Fruit fly (Drosophila melanogaster) whole organism, embryonic: ENCODE measurements around the gene CG16790.

Source experiments
- B-H1 ChIP-seq: fragments of 200-800 bp; sonication (Bioruptor generic); IDR thresholded peaks from 3 replicates; pipeline ENCODE4 v1.3.6; 2022; ENCODE audit warnings: missing biosample characterization, missing genetic modification characterization
- BEAF-32 ChIP-seq: fragments of 200-800 bp; sonication (Bioruptor generic); optimal IDR thresholded peaks from 3 replicates; lab custom pipeline; 2017; ENCODE audit warnings: missing biosample characterization, missing genetic modification characterization, mild to moderate bottlenecking, moderate library complexity, missing genetic modification reagents
- Blimp-1 ChIP-seq: fragments of 200-800 bp; sonication (Bioruptor generic); optimal IDR thresholded peaks from 3 replicates; lab custom pipeline; 2018; ENCODE audit warnings: missing biosample characterization, missing genetic modification characterization, mild to moderate bottlenecking, moderate library complexity, missing genetic modification reagents
- CG11085 ChIP-seq: fragments of 200-800 bp; sonication (Bioruptor generic); IDR thresholded peaks from 2 replicates; pipeline ENCODE4 v1.3.6; 2022; ENCODE audit warnings: missing biosample characterization, missing genetic modification characterization
- CG11093 ChIP-seq: fragments of 200-800 bp; sonication (Bioruptor generic); IDR thresholded peaks from 3 replicates; pipeline ENCODE4 v1.3.6; 2022; ENCODE audit warnings: missing biosample characterization, missing genetic modification characterization
- CG13287 ChIP-seq: fragments of 200-800 bp; sonication (Bioruptor generic); IDR thresholded peaks from 2 replicates; pipeline ENCODE4 v1.3.6; 2022; ENCODE audit warnings: missing biosample characterization, missing genetic modification characterization; ENCODE audit not compliant: partially characterized antibody
- CG14014 ChIP-seq: fragments of 200-800 bp; sonication (Bioruptor generic); IDR thresholded peaks from 2 replicates; pipeline ENCODE4 v1.3.6; 2022; ENCODE audit warnings: missing biosample characterization, missing genetic modification characterization
- CG14050 ChIP-seq: fragments of 200-800 bp; sonication (Bioruptor generic); IDR thresholded peaks from 3 replicates; pipeline ENCODE4 v1.3.6; 2022; ENCODE audit warnings: missing biosample characterization, missing genetic modification characterization
- CG14441 ChIP-seq: fragments of 200-800 bp; sonication (Bioruptor generic); IDR thresholded peaks from 2 replicates; pipeline ENCODE4 v1.3.6; 2022; ENCODE audit warnings: missing biosample characterization, missing genetic modification characterization
- CG1647 ChIP-seq: fragments of 200-800 bp; sonication (Bioruptor generic); optimal IDR thresholded peaks from 3 replicates; lab custom pipeline; 2016; ENCODE audit warnings: missing biosample characterization, missing genetic modification characterization
- CG17361 ChIP-seq: fragments of 200-800 bp; sonication (Bioruptor generic); IDR thresholded peaks from 3 replicates; pipeline ENCODE4 v1.3.6; 2022; ENCODE audit warnings: missing biosample characterization, missing genetic modification characterization
- CG17802 ChIP-seq: fragments of 200-800 bp; sonication (Bioruptor generic); optimal IDR thresholded peaks from 2 replicates; lab custom pipeline; 2018; ENCODE audit warnings: missing biosample characterization, mild to moderate bottlenecking, missing genetic modification characterization, moderate library complexity
- CG1832 ChIP-seq: fragments of 200-800 bp; sonication (Bioruptor generic); optimal IDR thresholded peaks from 2 replicates; lab custom pipeline; 2017; ENCODE audit warnings: missing biosample characterization, mild to moderate bottlenecking, missing genetic modification characterization, inconsistent platforms
- CG2199 ChIP-seq: fragments of 200-800 bp; sonication (Bioruptor generic); IDR thresholded peaks from 3 replicates; pipeline ENCODE4 v1.3.6; 2022; ENCODE audit warnings: missing biosample characterization, missing genetic modification characterization
- CG2202 ChIP-seq: fragments of 200-800 bp; sonication (Bioruptor generic); optimal IDR thresholded peaks from 2 replicates; lab custom pipeline; 2018; ENCODE audit warnings: missing biosample characterization, mild to moderate bottlenecking, missing genetic modification characterization
- CG30403 ChIP-seq: fragments of 200-800 bp; sonication (Bioruptor generic); optimal IDR thresholded peaks from 3 replicates; lab custom pipeline; 2016; ENCODE audit warnings: missing biosample characterization, missing genetic modification characterization
- CG31224 ChIP-seq: fragments of 200-800 bp; sonication (Bioruptor generic); IDR thresholded peaks from 2 replicates; pipeline ENCODE4 v1.3.6; 2022; ENCODE audit warnings: missing biosample characterization, missing genetic modification characterization
- CG32772 ChIP-seq: fragments of 200-800 bp; sonication (Bioruptor generic); IDR thresholded peaks from 2 replicates; pipeline ENCODE4 v1.3.6; 2022; ENCODE audit warnings: missing biosample characterization, missing genetic modification characterization
- CG3838 ChIP-seq: fragments of 200-800 bp; sonication (Bioruptor generic); optimal IDR thresholded peaks from 3 replicates; lab custom pipeline; 2016; ENCODE audit warnings: missing biosample characterization, missing genetic modification characterization
- CG42726 ChIP-seq: fragments of 200-800 bp; sonication (Bioruptor generic); IDR thresholded peaks from 2 replicates; pipeline ENCODE4 v1.3.6; 2022; ENCODE audit warnings: missing biosample characterization, missing genetic modification characterization; ENCODE audit not compliant: partially characterized antibody
- CG4404 ChIP-seq: fragments of 200-800 bp; sonication (Bioruptor generic); IDR thresholded peaks from 2 replicates; pipeline ENCODE4 v1.3.6; 2022; ENCODE audit warnings: missing biosample characterization, missing genetic modification characterization
- CG4424 ChIP-seq: fragments of 200-800 bp; sonication (Bioruptor generic); optimal IDR thresholded peaks from 3 replicates; lab custom pipeline; 2016; ENCODE audit warnings: missing biosample characterization, missing genetic modification characterization
- CG7556 ChIP-seq: fragments of 200-800 bp; sonication (Bioruptor generic); optimal IDR thresholded peaks from 2 replicates; lab custom pipeline; 2017; ENCODE audit warnings: missing biosample characterization, mild to moderate bottlenecking, missing genetic modification characterization
- CG8359 ChIP-seq: fragments of 200-800 bp; sonication (Bioruptor generic); optimal IDR thresholded peaks from 2 replicates; lab custom pipeline; 2017; ENCODE audit warnings: missing biosample characterization, mild to moderate bottlenecking, missing genetic modification characterization, borderline replicate concordance
- CG9876 ChIP-seq: fragments of 200-800 bp; sonication (Bioruptor generic); optimal IDR thresholded peaks from 2 replicates; lab custom pipeline; 2016; ENCODE audit warnings: missing biosample characterization, missing genetic modification characterization
- Deaf1 ChIP-seq: fragments of 200-800 bp; optimal IDR thresholded peaks from 3 replicates; lab custom pipeline; 2019; ENCODE audit warnings: missing biosample characterization, mild to moderate bottlenecking, missing genetic modification characterization, moderate library complexity
- Myb ChIP-seq: fragments of 200-800 bp; sonication (Bioruptor generic); optimal IDR thresholded peaks from 2 replicates; lab custom pipeline; 2016; ENCODE audit warnings: missing biosample characterization, missing genetic modification characterization
- Oli ChIP-seq: fragments of 200-800 bp; sonication (Bioruptor generic); optimal IDR thresholded peaks from 2 replicates; lab custom pipeline; 2018; ENCODE audit warnings: missing biosample characterization, mild to moderate bottlenecking, missing genetic modification characterization, moderate library complexity
- Optix ChIP-seq: fragments of 200-800 bp; sonication (Bioruptor generic); IDR thresholded peaks from 3 replicates; pipeline ENCODE4 v1.3.6; 2022; ENCODE audit warnings: missing biosample characterization, missing genetic modification characterization
- Sox100B ChIP-seq: fragments of 200-800 bp; sonication (Bioruptor generic); optimal IDR thresholded peaks from 3 replicates; lab custom pipeline; 2018; ENCODE audit warnings: missing biosample characterization, mild to moderate bottlenecking, missing genetic modification characterization
- bab2 ChIP-seq: fragments of 200-800 bp; sonication (Bioruptor generic); optimal IDR thresholded peaks from 2 replicates; lab custom pipeline; 2016; ENCODE audit warnings: missing biosample characterization, missing genetic modification characterization
- bsh ChIP-seq, 2 experiments: fragments of 200-800 bp; sonication (Bioruptor generic); optimal IDR thresholded peaks; 2 replicates each; lab custom pipeline; 2017 to 2018; ENCODE audit warnings: mild to moderate bottlenecking in 2 of 2, missing biosample characterization in 2 of 2, missing genetic modification characterization in 2 of 2, moderate library complexity in 1 of 2
- crc ChIP-seq: fragments of 200-800 bp; sonication (Bioruptor generic); optimal IDR thresholded peaks from 2 replicates; lab custom pipeline; 2016; ENCODE audit warnings: missing biosample characterization, missing genetic modification characterization
- dmrt11E ChIP-seq: fragments of 200-800 bp; sonication (Bioruptor generic); optimal IDR thresholded peaks from 3 replicates; lab custom pipeline; 2018; ENCODE audit warnings: missing biosample characterization, mild to moderate bottlenecking, missing genetic modification characterization, moderate library complexity
- dpn ChIP-seq, 2 experiments: fragments of 200-800 bp; sonication (Bioruptor generic); optimal IDR thresholded peaks; 3 replicates each; lab custom pipeline; 2016; ENCODE audit warnings: missing biosample characterization in 2 of 2, missing genetic modification characterization in 2 of 2
- dysf ChIP-seq: fragments of 200-800 bp; sonication (Bioruptor generic); IDR thresholded peaks from 3 replicates; pipeline ENCODE4 v1.3.6; 2022; ENCODE audit warnings: missing biosample characterization, missing genetic modification characterization
- gce ChIP-seq: fragments of 200-800 bp; sonication (Bioruptor generic); IDR thresholded peaks from 3 replicates; pipeline ENCODE4 v1.3.6; 2022; ENCODE audit warnings: missing biosample characterization, missing genetic modification characterization
- gfzf ChIP-seq: fragments of 200-800 bp; sonication (Bioruptor generic); optimal IDR thresholded peaks from 2 replicates; lab custom pipeline; 2016; ENCODE audit warnings: missing biosample characterization, mild to moderate bottlenecking, missing genetic modification characterization, moderate library complexity
- gt ChIP-seq: fragments of 200-800 bp; sonication (Bioruptor generic); IDR thresholded peaks from 2 replicates; pipeline ENCODE4 v1.3.6; 2022; ENCODE audit warnings: missing biosample characterization, missing genetic modification characterization
- klu ChIP-seq: fragments of 200-800 bp; sonication (Bioruptor generic); IDR thresholded peaks from 2 replicates; pipeline ENCODE4 v1.3.6; 2022; ENCODE audit warnings: missing biosample characterization, missing genetic modification characterization
- lbe ChIP-seq: fragments of 200-800 bp; sonication (Bioruptor generic); optimal IDR thresholded peaks from 2 replicates; lab custom pipeline; 2016; ENCODE audit warnings: missing biosample characterization, mild to moderate bottlenecking, missing genetic modification characterization
- nmo ChIP-seq: fragments of 200-800 bp; sonication (Bioruptor generic); optimal IDR thresholded peaks from 2 replicates; lab custom pipeline; 2018; ENCODE audit warnings: missing biosample characterization, mild to moderate bottlenecking, missing genetic modification characterization, moderate library complexity
- odd ChIP-seq: fragments of 200-800 bp; sonication (Bioruptor generic); optimal IDR thresholded peaks from 2 replicates; lab custom pipeline; 2017; ENCODE audit warnings: missing biosample characterization, mild to moderate bottlenecking, missing genetic modification characterization
- org-1 ChIP-seq: fragments of 200-800 bp; sonication (Bioruptor generic); optimal IDR thresholded peaks from 2 replicates; lab custom pipeline; 2017; ENCODE audit warnings: missing biosample characterization, missing genetic modification characterization
- repo ChIP-seq: fragments of 200-800 bp; sonication (Bioruptor generic); optimal IDR thresholded peaks from 2 replicates; lab custom pipeline; 2016; ENCODE audit warnings: missing biosample characterization, missing genetic modification characterization
- sr ChIP-seq: fragments of 200-800 bp; sonication (Bioruptor generic); IDR thresholded peaks from 3 replicates; pipeline ENCODE4 v1.3.6; 2022; ENCODE audit warnings: missing biosample characterization, missing genetic modification characterization
- ssp ChIP-seq: fragments of 200-800 bp; sonication (Bioruptor generic); IDR thresholded peaks from 2 replicates; pipeline ENCODE4 v1.3.6; 2022; ENCODE audit warnings: missing biosample characterization, missing genetic modification characterization
- unpg ChIP-seq: fragments of 200-800 bp; sonication (Bioruptor generic); optimal IDR thresholded peaks from 3 replicates; lab custom pipeline; 2018; ENCODE audit warnings: missing biosample characterization, mild to moderate bottlenecking, missing genetic modification characterization, moderate library complexity

Gene CG16790

dm6 chr3R:9590952-9591532 is 21.0 kb upstream of the CG16790 start, which contains the start of the genes bocks and CG8312 (continued):
- TF ChIP-seq CG8359 (no peak), org-1 (GFP tag; lab: Kevin White, UChicago) (no peak), gce (GFP tag; lab: Robert Waterston, UW) (no peak), CG30403 (GFP tag; lab: Kevin White, UChicago) (peak; percentile 65), lbe (GFP tag; lab: Kevin White, UChicago) (peak; percentile 33), Oli (tag; lab: Kevin White, UChicago) (no peak)

- TF ChIP-seq CG1832 (GFP tag; lab: Kevin White, UChicago) (no peak), CG13287 (GFP tag; lab: Robert Waterston, UW) (peak; percentile 97), unpg (GFP tag; lab: Kevin White, UChicago) (peak; percentile 14), CG17802 (tag; lab: Kevin White, UChicago) (peak; percentile 76), gfzf (peak; percentile 41), CG32772 (GFP tag; lab: Robert Waterston, UW) (0 out of 2 replicates have a peak, but pooled peaks have one; percentile 13), CG11085 (GFP tag; lab: Robert Waterston, UW) (no peak), repo (GFP tag; lab: Kevin White, UChicago) (peak; percentile 35), CG31224 (GFP tag; lab: Robert Waterston, UW) (no peak), CG3838 (GFP tag; lab: Kevin White, UChicago) (peak; percentile 52), BEAF-32 (peak; percentile 99), CG4404 (peak; percentile 50; the same call in 1 of the 2 replicates), dysf (peak; percentile 54; the same call in 2 of the 3 replicates), Blimp-1 (GFP tag; lab: Kevin White, UChicago) (peak; percentile 49), CG42726 (peak; percentile 96), CG14050 (no peak), Optix (GFP tag; lab: Robert Waterston, UW) (peak; percentile 65; the same call in 2 of the 3 replicates), Myb (GFP tag; lab: Kevin White, UChicago) (peak; percentile 94), ssp (GFP tag; lab: Robert Waterston, UW) (peak; percentile 76), crc (GFP tag; lab: Kevin White, UChicago) (peak; percentile 54), odd (GFP tag; lab: Kevin White, UChicago) (no peak), CG7556 (GFP tag; lab: Kevin White, UChicago) (peak; percentile 2), CG4424 (GFP tag; lab: Kevin White, UChicago) (peak; percentile 51), gt (GFP tag; lab: Robert Waterston, UW) (no peak), Deaf1 (tag; lab: Kevin White, UChicago) (no peak), CG9876 (GFP tag; lab: Kevin White, UChicago) (peak; percentile 57), dpn (GFP tag; optimal IDR thresholded peaks at IDR 0.05; lab: Kevin White, UChicago) (peak; percentile 75 to 79), CG17361 (GFP tag; lab: Robert Waterston, UW) (peak; percentile 75), nmo (GFP tag; lab: Kevin White, UChicago) (peak; percentile 78), CG1647 (GFP tag; lab: Kevin White, UChicago) (peak; percentile 57), bsh (GFP tag; optimal IDR thresholded peaks at IDR 0.05; lab: Kevin White, UChicago) (peak in 1 of 2 experiments; percentile 45), CG2199 (GFP tag; lab: Robert Waterston, UW) (0 out of 3 replicates have a peak, but pooled peaks have one; percentile 45), CG14014 (peak; percentile 56), sr (GFP tag; lab: Robert Waterston, UW) (peak; percentile 71), B-H1 (GFP tag; lab: Robert Waterston, UW) (no peak), Sox100B (GFP tag; lab: Kevin White, UChicago) (no peak), dmrt11E (tag; lab: Kevin White, UChicago) (peak; percentile 41), bab2 (GFP tag; lab: Kevin White, UChicago) (peak; percentile 70), klu (GFP tag; lab: Robert Waterston, UW) (peak; percentile 63; the same call in 1 of the 2 replicates), CG11093 (GFP tag; lab: Robert Waterston, UW) (no peak), CG14441 (GFP tag; lab: Robert Waterston, UW) (peak; percentile 77), CG2202 (tag; lab: Kevin White, UChicago) (no peak)
Observed at dm6 chr3R:9586663-9587248, 16.7 kb upstream of the CG16790 start, which contains the start of gene P58IPK. P58IPK (plus strand) TSS chr3R:9586942.
